Fruit fly (Drosophila melanogaster) whole organism, embryonic: Measurements from ENCODE around the gene Uvrag.

Experiments used
- Aef1 ChIP-seq: fragments of 200-800 bp; sonication (Bioruptor generic); IDR thresholded peaks from 3 replicates; pipeline ENCODE4 v1.3.6; 2022; ENCODE audit warnings: missing biosample characterization, missing genetic modification characterization
- Antp ChIP-seq: fragments of 200-800 bp; sonication (Bioruptor generic); optimal IDR thresholded peaks from 3 replicates; lab custom pipeline; 2016; ENCODE audit warnings: missing biosample characterization, missing genetic modification characterization
- C15 ChIP-seq: fragments of 200-800 bp; sonication (Bioruptor generic); IDR thresholded peaks from 3 replicates; pipeline ENCODE4 v1.3.6; 2022; ENCODE audit warnings: missing biosample characterization, missing genetic modification characterization
- CG12155 ChIP-seq: fragments of 200-800 bp; sonication (Bioruptor generic); optimal IDR thresholded peaks from 3 replicates; lab custom pipeline; 2016; ENCODE audit warnings: missing biosample characterization, missing genetic modification characterization
- CG12391 ChIP-seq: fragments of 200-800 bp; sonication (Bioruptor generic); optimal IDR thresholded peaks from 3 replicates; lab custom pipeline; 2018; ENCODE audit warnings: missing biosample characterization, mild to moderate bottlenecking, missing genetic modification characterization, moderate library complexity
- CG12942 ChIP-seq: fragments of 200-800 bp; sonication (Bioruptor generic); optimal IDR thresholded peaks from 3 replicates; lab custom pipeline; 2016; ENCODE audit warnings: missing biosample characterization, missing genetic modification characterization
- CG15011 ChIP-seq: fragments of 200-800 bp; sonication (Bioruptor generic); optimal IDR thresholded peaks from 3 replicates; lab custom pipeline; 2018; ENCODE audit warnings: missing biosample characterization, mild to moderate bottlenecking, missing genetic modification characterization
- CG17829 ChIP-seq: fragments of 200-800 bp; optimal IDR thresholded peaks from 2 replicates; lab custom pipeline; 2019; ENCODE audit warnings: missing biosample characterization, mild to moderate bottlenecking, missing genetic modification characterization, moderate library complexity
- CG18262 ChIP-seq: fragments of 200-800 bp; optimal IDR thresholded peaks from 3 replicates; lab custom pipeline; 2019; ENCODE audit warnings: missing biosample characterization, mild to moderate bottlenecking, missing genetic modification characterization, moderate library complexity
- CG1832 ChIP-seq: fragments of 200-800 bp; sonication (Bioruptor generic); optimal IDR thresholded peaks from 2 replicates; lab custom pipeline; 2017; ENCODE audit warnings: missing biosample characterization, mild to moderate bottlenecking, missing genetic modification characterization, inconsistent platforms
- CG31388 ChIP-seq: fragments of 200-800 bp; sonication (Bioruptor generic); optimal IDR thresholded peaks from 2 replicates; lab custom pipeline; 2016; ENCODE audit warnings: missing biosample characterization, missing genetic modification characterization
- CG5953 ChIP-seq: fragments of 200-800 bp; sonication (Bioruptor generic); IDR thresholded peaks from 2 replicates; pipeline ENCODE4 v1.3.6; 2022; ENCODE audit warnings: missing biosample characterization, missing genetic modification characterization
- CG6791 ChIP-seq: fragments of 200-800 bp; sonication (Bioruptor generic); IDR thresholded peaks from 3 replicates; pipeline ENCODE4 v1.3.6; 2022; ENCODE audit warnings: missing biosample characterization, missing genetic modification characterization; ENCODE audit not compliant: partially characterized antibody
- CG7357 ChIP-seq: fragments of 200-800 bp; sonication (Bioruptor generic); IDR thresholded peaks from 3 replicates; pipeline ENCODE4 v1.3.6; 2022; ENCODE audit warnings: missing biosample characterization, missing genetic modification characterization
- CG8290 ChIP-seq, 3 experiments: fragments of 200-800 bp; sonication (Bioruptor generic); optimal IDR thresholded peaks; 2 replicates each; lab custom pipeline; 2016 to 2019; ENCODE audit warnings: missing biosample characterization in 3 of 3, missing genetic modification characterization in 3 of 3, mild to moderate bottlenecking in 2 of 3, moderate library complexity in 1 of 3
- CG9215 ChIP-seq: fragments of 200-800 bp; sonication (Bioruptor generic); IDR thresholded peaks from 2 replicates; pipeline ENCODE4 v1.3.6; 2022; ENCODE audit warnings: missing biosample characterization, missing genetic modification characterization
- Camta ChIP-seq: fragments of 200-800 bp; sonication (Bioruptor generic); optimal IDR thresholded peaks from 2 replicates; lab custom pipeline; 2016; ENCODE audit warnings: missing biosample characterization, missing genetic modification characterization
- CrebB ChIP-seq: fragments of 200-800 bp; sonication (Bioruptor generic); optimal IDR thresholded peaks from 3 replicates; lab custom pipeline; 2018; ENCODE audit warnings: missing biosample characterization, mild to moderate bottlenecking, missing genetic modification characterization
- Drgx ChIP-seq: fragments of 200-800 bp; sonication (Bioruptor generic); IDR thresholded peaks from 2 replicates; pipeline ENCODE4 v1.3.6; 2022; ENCODE audit warnings: missing biosample characterization, missing genetic modification characterization
- ERR ChIP-seq: fragments of 200-800 bp; sonication (Bioruptor generic); optimal IDR thresholded peaks from 2 replicates; lab custom pipeline; 2016; ENCODE audit warnings: missing biosample characterization, missing genetic modification characterization
- Eip74EF ChIP-seq, 2 experiments: fragments of 200-800 bp in 1 of 2; fragments of >200 bp in 1 of 2; sonication (Bioruptor generic) in 1 of 2; optimal IDR thresholded peaks; 2 replicates each; lab custom pipeline; 2017 to 2019; ENCODE audit warnings: missing biosample characterization in 2 of 2, missing genetic modification characterization in 2 of 2, mild to moderate bottlenecking in 1 of 2, moderate library complexity in 1 of 2
- Ets97D ChIP-seq: fragments of 200-800 bp; sonication (Bioruptor generic); optimal IDR thresholded peaks from 3 replicates; lab custom pipeline; 2016; ENCODE audit warnings: missing biosample characterization, missing genetic modification characterization
- GATAe ChIP-seq: fragments of 200-800 bp; sonication (Bioruptor generic); conservative IDR thresholded peaks from 2 replicates; pipeline ENCODE4 v1.3.6; 2022; ENCODE audit warnings: missing biosample characterization, missing genetic modification characterization
- HLH3B ChIP-seq: fragments of 200-800 bp; sonication (Bioruptor generic); IDR thresholded peaks from 2 replicates; pipeline ENCODE4 v1.3.6; 2022; ENCODE audit warnings: missing biosample characterization, missing genetic modification characterization
- Lim3 ChIP-seq: fragments of 200-800 bp; sonication (Bioruptor generic); IDR thresholded peaks from 2 replicates; pipeline ENCODE4 v1.3.6; 2022; ENCODE audit warnings: missing biosample characterization, missing genetic modification characterization
- Taf1 ChIP-seq: fragments of 200-800 bp; sonication (Bioruptor generic); IDR thresholded peaks from 2 replicates; pipeline ENCODE4 v1.3.6; 2022; ENCODE audit warnings: missing biosample characterization, missing genetic modification characterization
- Trl ChIP-seq, 3 experiments: fragments of >200 bp in 2 of 3; fragments of 200-800 bp in 1 of 3; sonication (Bioruptor generic) in 1 of 3; optimal IDR thresholded peaks; 2 replicates in 1 of 3; 3 replicates in 2 of 3; lab custom pipeline; 2016 to 2017; ENCODE audit warnings: missing biosample characterization in 1 of 3, missing genetic modification characterization in 1 of 3
- amos ChIP-seq: fragments of 200-800 bp; sonication (Bioruptor generic); IDR thresholded peaks from 2 replicates; pipeline ENCODE4 v1.3.6; 2022; ENCODE audit warnings: missing biosample characterization, missing genetic modification characterization; ENCODE audit not compliant: partially characterized antibody
- ash1 ChIP-seq: fragments of 200-800 bp; sonication (Bioruptor generic); optimal IDR thresholded peaks from 2 replicates; lab custom pipeline; 2018; ENCODE audit warnings: missing biosample characterization, mild to moderate bottlenecking, missing genetic modification characterization
- cas ChIP-seq: fragments of 200-800 bp; sonication (Bioruptor generic); IDR thresholded peaks from 2 replicates; pipeline ENCODE4 v1.3.6; 2022; ENCODE audit warnings: missing biosample characterization, missing genetic modification characterization
- chm ChIP-seq: fragments of 200-800 bp; sonication (Bioruptor generic); IDR thresholded peaks from 2 replicates; pipeline ENCODE4 v1.3.6; 2022; ENCODE audit warnings: missing biosample characterization, missing genetic modification characterization
- dan ChIP-seq: fragments of 200-800 bp; sonication (Bioruptor generic); IDR thresholded peaks from 2 replicates; pipeline ENCODE4 v1.3.6; 2022; ENCODE audit warnings: missing biosample characterization, missing genetic modification characterization
- dati ChIP-seq: fragments of 200-800 bp; sonication (Bioruptor generic); IDR thresholded peaks from 2 replicates; pipeline ENCODE4 v1.3.6; 2022; ENCODE audit warnings: missing biosample characterization, missing genetic modification characterization
- dimm ChIP-seq: fragments of 200-800 bp; sonication (Bioruptor generic); IDR thresholded peaks from 2 replicates; pipeline ENCODE4 v1.3.6; 2022; ENCODE audit warnings: missing biosample characterization, missing genetic modification characterization
- dpn ChIP-seq, 2 experiments: fragments of 200-800 bp; sonication (Bioruptor generic); optimal IDR thresholded peaks; 3 replicates each; lab custom pipeline; 2016; ENCODE audit warnings: missing biosample characterization in 2 of 2, missing genetic modification characterization in 2 of 2
- fd102C ChIP-seq: fragments of 200-800 bp; sonication (Bioruptor generic); optimal IDR thresholded peaks from 2 replicates; lab custom pipeline; 2018; ENCODE audit warnings: missing biosample characterization, mild to moderate bottlenecking, missing genetic modification characterization, moderate library complexity
- gro ChIP-seq: fragments of 200-800 bp; sonication (Bioruptor generic); optimal IDR thresholded peaks from 2 replicates; lab custom pipeline; 2016; ENCODE audit warnings: missing biosample characterization, missing genetic modification characterization
- gsb ChIP-seq: fragments of 200-800 bp; sonication (Bioruptor generic); IDR thresholded peaks from 2 replicates; pipeline ENCODE4 v1.3.6; 2022; ENCODE audit warnings: missing biosample characterization, missing genetic modification characterization
- ind ChIP-seq: fragments of 200-800 bp; sonication (Bioruptor generic); optimal IDR thresholded peaks from 3 replicates; lab custom pipeline; 2016; ENCODE audit warnings: missing biosample characterization, missing genetic modification characterization
- luna ChIP-seq: fragments of 200-800 bp; sonication (Bioruptor generic); optimal IDR thresholded peaks from 2 replicates; lab custom pipeline; 2016; ENCODE audit warnings: missing biosample characterization, missing genetic modification characterization
- odd ChIP-seq: fragments of 200-800 bp; sonication (Bioruptor generic); optimal IDR thresholded peaks from 2 replicates; lab custom pipeline; 2017; ENCODE audit warnings: missing biosample characterization, mild to moderate bottlenecking, missing genetic modification characterization
- salm ChIP-seq: fragments of 200-800 bp; sonication (Bioruptor generic); optimal IDR thresholded peaks from 2 replicates; lab custom pipeline; 2018; ENCODE audit warnings: missing biosample characterization, mild to moderate bottlenecking, missing genetic modification characterization
- sd ChIP-seq: fragments of 200-800 bp; sonication (Bioruptor generic); optimal IDR thresholded peaks from 3 replicates; lab custom pipeline; 2018; ENCODE audit warnings: missing biosample characterization, mild to moderate bottlenecking, missing genetic modification characterization, moderate library complexity
- stc ChIP-seq: fragments of 200-800 bp; sonication (Bioruptor generic); IDR thresholded peaks from 2 replicates; pipeline ENCODE4 v1.3.6; 2022; ENCODE audit warnings: missing biosample characterization, missing genetic modification characterization
- tx ChIP-seq: fragments of 200-800 bp; sonication (Bioruptor generic); optimal IDR thresholded peaks from 2 replicates; lab custom pipeline; 2016; ENCODE audit warnings: missing biosample characterization, missing genetic modification characterization
- vfl ChIP-seq: fragments of 200-800 bp; sonication (Bioruptor generic); optimal IDR thresholded peaks from 2 replicates; lab custom pipeline; 2016; ENCODE audit warnings: missing biosample characterization, missing genetic modification characterization
- wek ChIP-seq: fragments of 200-800 bp; sonication (Bioruptor generic); optimal IDR thresholded peaks from 3 replicates; lab custom pipeline; 2018; ENCODE audit warnings: missing biosample characterization, mild to moderate bottlenecking, missing genetic modification characterization, moderate library complexity
- yki ChIP-seq: fragments of >200 bp; optimal IDR thresholded peaks from 3 replicates; lab custom pipeline; 2018
- zfh1 ChIP-seq: fragments of 200-800 bp; sonication (Bioruptor generic); IDR thresholded peaks from 3 replicates; pipeline ENCODE4 v1.3.6; 2022; ENCODE audit warnings: missing biosample characterization, missing genetic modification characterization

The Uvrag gene

DNA sequence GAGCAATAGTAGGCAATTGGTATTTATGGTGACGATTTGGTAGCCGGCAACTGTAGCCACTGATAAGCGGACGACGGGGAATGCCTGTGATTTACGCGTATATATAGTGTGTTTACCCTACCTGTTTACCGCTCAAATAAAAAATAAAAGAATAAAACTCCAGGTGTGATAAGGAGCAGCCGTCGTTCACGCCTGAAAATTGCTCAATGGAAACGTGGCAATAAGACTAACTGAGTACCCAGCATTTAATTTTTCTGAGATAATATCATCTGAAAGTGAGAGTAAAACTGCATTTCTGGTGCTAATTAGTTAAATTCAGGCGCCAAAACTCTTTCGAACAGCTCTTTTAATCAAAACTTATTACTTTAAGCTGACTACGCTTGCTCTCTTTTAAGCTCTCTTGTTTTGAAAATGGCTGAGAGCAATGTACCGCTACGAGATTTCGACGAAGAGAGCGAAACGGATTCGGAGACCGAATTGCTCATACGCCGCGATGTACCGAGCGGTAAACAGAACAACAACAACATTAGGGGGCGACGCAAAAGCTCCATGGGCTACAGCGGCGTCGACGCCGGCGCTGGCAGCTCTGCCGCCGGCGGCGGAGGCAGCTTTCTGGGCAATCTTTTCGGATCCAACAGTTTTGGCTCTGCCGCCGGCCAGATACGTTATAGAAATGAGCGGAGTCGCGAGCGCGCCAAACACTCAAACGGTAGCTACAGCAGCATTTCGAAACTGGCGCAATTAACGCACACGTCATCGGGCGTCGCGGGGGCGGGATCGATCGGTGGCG, 3.9 kb downstream of the Uvrag start (continued):
- TF ChIP-seq CG12391 (tag; lab: Kevin White, UChicago): peak; percentile 54
- no peak for TF ChIP-seq CG1832 (GFP tag; lab: Kevin White, UChicago)
- 0 out of 2 replicates have a peak, but pooled peaks have one; percentile 20 for TF ChIP-seq dati (GFP tag; lab: Robert Waterston, UW)
- TF ChIP-seq CG17829 (tag; lab: Kevin White, UChicago): peak; percentile 15
- TF ChIP-seq vfl (GFP tag; lab: Kevin White, UChicago): no peak
- TF ChIP-seq CG18262 (tag; lab: Kevin White, UChicago): peak; percentile 48
- TF ChIP-seq Aef1 (GFP tag; lab: Robert Waterston, UW): no peak
- peak; percentile 88 for TF ChIP-seq salm
- TF ChIP-seq dpn (GFP tag; optimal IDR thresholded peaks at IDR 0.05; lab: Kevin White, UChicago): peak in 1 of 2 experiments; percentile 45
- peak; percentile 70 for TF ChIP-seq Camta
- no peak for TF ChIP-seq Drgx (GFP tag; lab: Robert Waterston, UW)
- no peak for TF ChIP-seq CG6791
- TF ChIP-seq ERR (GFP tag; lab: Kevin White, UChicago): no peak
- TF ChIP-seq fd102C (GFP tag; lab: Kevin White, UChicago): peak; percentile 23
- TF ChIP-seq CG12942 (GFP tag; lab: Kevin White, UChicago): no peak
- no peak for TF ChIP-seq dan (GFP tag; lab: Robert Waterston, UW)
- 0 out of 3 replicates have a peak, but pooled peaks have one; percentile 33 for TF ChIP-seq CG7357 (GFP tag; lab: Robert Waterston, UW)
- peak; percentile 63 for TF ChIP-seq gsb (GFP tag; lab: Robert Waterston, UW)
- peak; percentile 39; the same call in 1 of the 3 replicates for TF ChIP-seq C15 (GFP tag; lab: Robert Waterston, UW)
- no peak for TF ChIP-seq CG12155 (GFP tag; lab: Kevin White, UChicago)
- peak; percentile 80 to 93 for TF ChIP-seq Trl (optimal IDR thresholded peaks at IDR 0.05; lab: Kevin White, UChicago)
- TF ChIP-seq Trl (GFP tag; optimal IDR thresholded peaks at IDR 0.05; lab: Kevin White, UChicago): no peak
- TF ChIP-seq Taf1 (GFP tag; lab: Robert Waterston, UW): no peak
- peak; percentile 75 for TF ChIP-seq CG5953 (GFP tag; lab: Robert Waterston, UW)
- peak; percentile 53; the same call in 1 of the 2 replicates for TF ChIP-seq HLH3B (GFP tag; lab: Robert Waterston, UW)
- peak; percentile 95 for TF ChIP-seq odd (GFP tag; lab: Kevin White, UChicago)
- peak; percentile 97 for TF ChIP-seq sd (tag; lab: Kevin White, UChicago)
- TF ChIP-seq CrebB (tag; lab: Kevin White, UChicago): peak; percentile 92
- TF ChIP-seq dimm (GFP tag; lab: Robert Waterston, UW): no peak
- no peak for TF ChIP-seq cas (GFP tag; lab: Robert Waterston, UW)
- TF ChIP-seq CG9215 (GFP tag; lab: Robert Waterston, UW): no peak
- no peak; the same call in 2 of the 3 replicates for TF ChIP-seq zfh1 (GFP tag; lab: Robert Waterston, UW)
- TF ChIP-seq Ets97D (GFP tag; lab: Kevin White, UChicago): no peak
- peak; percentile 65 for TF ChIP-seq GATAe (GFP tag; lab: Robert Waterston, UW)
- peak in 1 of 2 experiments; percentile 80 for TF ChIP-seq Eip74EF (GFP tag; optimal IDR thresholded peaks at IDR 0.05; lab: Kevin White, UChicago)
- no peak for TF ChIP-seq luna (GFP tag; lab: Kevin White, UChicago)
- peak; percentile 18 for TF ChIP-seq Antp
- peak; percentile 90 for TF ChIP-seq wek (GFP tag; lab: Kevin White, UChicago)
- peak; percentile 92 for TF ChIP-seq gro (GFP tag; lab: Kevin White, UChicago)
- peak; percentile 74 for TF ChIP-seq ash1
- TF ChIP-seq Lim3 (GFP tag; lab: Robert Waterston, UW): no peak; the same call in 1 of the 2 replicates
- TF ChIP-seq yki (lab: Kevin White, UChicago): peak; percentile 21
- no peak for TF ChIP-seq tx (GFP tag; lab: Kevin White, UChicago)
- no peak; the same call in 1 of the 2 replicates for TF ChIP-seq chm (GFP tag; lab: Robert Waterston, UW)
- no peak for TF ChIP-seq CG31388 (GFP tag; lab: Kevin White, UChicago)
- TF ChIP-seq amos (GFP tag; lab: Robert Waterston, UW): peak; percentile 47; the same call in 1 of the 2 replicates
- no peak; the same call in 1 of the 2 replicates for TF ChIP-seq stc (GFP tag; lab: Robert Waterston, UW)
- no peak for TF ChIP-seq ind (GFP tag; lab: Kevin White, UChicago)
- TF ChIP-seq CG8290 (GFP tag; optimal IDR thresholded peaks at IDR 0.05; lab: Kevin White, UChicago): no peak
- TF ChIP-seq CG8290 (tag; optimal IDR thresholded peaks at IDR 0.05; lab: Kevin White, UChicago): peak in 1 of 2 experiments; percentile 96
- TF ChIP-seq CG15011 (GFP tag; lab: Kevin White, UChicago): peak; percentile 83
